Fruit fly (Drosophila melanogaster) whole organism, pupa: ENCODE results near the gene Klp98A.

ENCODE experiments used
- CG10348 ChIP-seq: fragments of 200-800 bp; sonication (Bioruptor generic); IDR thresholded peaks from 2 replicates; pipeline ENCODE4 v1.3.6; 2022; ENCODE audit warnings: missing biosample characterization, missing genetic modification characterization
- CG12605 ChIP-seq: fragments of 200-800 bp; sonication (Bioruptor generic); IDR thresholded peaks from 2 replicates; pipeline ENCODE4 v1.3.6; 2022; ENCODE audit warnings: missing biosample characterization, missing genetic modification characterization
- CG13204 ChIP-seq: fragments of 200-800 bp; sonication (Bioruptor generic); optimal IDR thresholded peaks from 2 replicates; lab custom pipeline; 2018; ENCODE audit warnings: missing biosample characterization, mild to moderate bottlenecking, missing genetic modification characterization, moderate library complexity
- CG14655 ChIP-seq: fragments of 200-800 bp; sonication (Bioruptor generic); optimal IDR thresholded peaks from 3 replicates; lab custom pipeline; 2017; ENCODE audit warnings: mild to moderate bottlenecking, missing biosample characterization, missing genetic modification reagents, missing genetic modification characterization
- CG15710 ChIP-seq: fragments of 200-800 bp; sonication (Bioruptor generic); optimal IDR thresholded peaks from 2 replicates; lab custom pipeline; 2018; ENCODE audit warnings: missing biosample characterization, mild to moderate bottlenecking, missing genetic modification characterization, moderate library complexity
- CG17806 ChIP-seq: fragments of 200-800 bp; sonication (Bioruptor generic); optimal IDR thresholded peaks from 2 replicates; lab custom pipeline; 2018; ENCODE audit warnings: missing biosample characterization, mild to moderate bottlenecking, missing genetic modification characterization, moderate library complexity
- CG32121 ChIP-seq: fragments of 200-800 bp; sonication (Bioruptor generic); IDR thresholded peaks from 2 replicates; pipeline ENCODE4 v1.3.6; 2022; ENCODE audit warnings: missing biosample characterization, missing genetic modification characterization
- CG34367 ChIP-seq: fragments of 200-800 bp; sonication (Bioruptor generic); optimal IDR thresholded peaks from 2 replicates; lab custom pipeline; 2018; ENCODE audit warnings: missing biosample characterization, mild to moderate bottlenecking, missing genetic modification characterization
- CG4496 ChIP-seq: fragments of 200-800 bp; sonication (Bioruptor generic); IDR thresholded peaks from 3 replicates; pipeline ENCODE4 v1.3.6; 2022; ENCODE audit warnings: missing biosample characterization, missing genetic modification characterization
- CG8159 ChIP-seq: fragments of 200-800 bp; sonication (Bioruptor generic); optimal IDR thresholded peaks from 3 replicates; lab custom pipeline; 2018; ENCODE audit warnings: missing biosample characterization, mild to moderate bottlenecking, missing genetic modification characterization, moderate library complexity
- CG8301 ChIP-seq: fragments of 200-800 bp; sonication (Bioruptor generic); optimal IDR thresholded peaks from 2 replicates; lab custom pipeline; 2018; ENCODE audit warnings: missing biosample characterization, mild to moderate bottlenecking, missing genetic modification characterization
- CG9948 ChIP-seq: fragments of 200-800 bp; sonication (Bioruptor generic); optimal IDR thresholded peaks from 2 replicates; lab custom pipeline; 2018; ENCODE audit warnings: missing biosample characterization, mild to moderate bottlenecking, missing genetic modification characterization, moderate library complexity
- D1 ChIP-seq: fragments of 200-800 bp; sonication (Bioruptor generic); optimal IDR thresholded peaks from 2 replicates; lab custom pipeline; 2018; ENCODE audit warnings: missing biosample characterization, mild to moderate bottlenecking, missing genetic modification characterization, moderate library complexity
- EcR ChIP-seq: fragments of 200-800 bp; sonication (Bioruptor generic); optimal IDR thresholded peaks from 3 replicates; lab custom pipeline; 2019; ENCODE audit warnings: missing biosample characterization, missing genetic modification characterization, mild to moderate bottlenecking, moderate library complexity, missing genetic modification reagents
- Ets98B ChIP-seq: fragments of 200-800 bp; sonication (Bioruptor generic); IDR thresholded peaks from 2 replicates; pipeline ENCODE4 v1.3.6; 2022; ENCODE audit warnings: missing biosample characterization, missing genetic modification characterization
- Pif1A ChIP-seq: fragments of 200-800 bp; sonication (Bioruptor generic); optimal IDR thresholded peaks from 3 replicates; lab custom pipeline; 2016; ENCODE audit warnings: missing biosample characterization, missing genetic modification characterization
- Pif1B ChIP-seq: fragments of 200-800 bp; sonication (Bioruptor generic); optimal IDR thresholded peaks from 3 replicates; lab custom pipeline; 2016; ENCODE audit warnings: missing biosample characterization, missing genetic modification characterization
- Snoo ChIP-seq: fragments of 200-800 bp; sonication (Bioruptor generic); optimal IDR thresholded peaks from 3 replicates; lab custom pipeline; 2017; ENCODE audit warnings: missing biosample characterization, mild to moderate bottlenecking, missing genetic modification characterization, inconsistent platforms
- fd96Ca ChIP-seq: fragments of 200-800 bp; sonication (Bioruptor generic); IDR thresholded peaks from 3 replicates; pipeline ENCODE4 v1.3.6; 2022; ENCODE audit warnings: missing biosample characterization, missing genetic modification characterization
- gl ChIP-seq: fragments of 200-800 bp; sonication (Bioruptor generic); optimal IDR thresholded peaks from 2 replicates; lab custom pipeline; 2018; ENCODE audit warnings: missing biosample characterization, mild to moderate bottlenecking, missing genetic modification characterization
- rn ChIP-seq: fragments of 200-800 bp; sonication (Bioruptor generic); IDR thresholded peaks from 2 replicates; pipeline ENCODE4 v1.3.6; 2022; ENCODE audit warnings: missing biosample characterization, missing genetic modification characterization

Klp98A gene

DNA sequence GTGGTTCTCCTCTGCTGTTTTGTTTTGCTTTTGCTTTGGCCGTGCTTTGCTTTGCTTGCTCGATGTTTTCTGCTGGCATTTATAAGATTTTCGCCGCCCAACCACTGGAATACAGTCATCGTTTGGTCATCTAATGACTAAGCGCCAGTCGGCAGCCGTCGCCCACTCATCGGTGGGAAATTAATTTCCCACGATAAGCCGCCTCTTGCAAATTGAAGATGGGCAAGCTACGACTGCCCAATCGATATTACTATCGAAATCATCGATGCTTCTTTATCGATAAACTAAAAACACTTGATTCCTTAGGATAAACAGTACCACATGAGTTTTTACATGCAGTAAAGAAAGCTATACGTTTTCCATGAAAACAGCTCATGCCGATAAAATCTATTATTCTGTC is 11.7 kb upstream of the Klp98A start:
- TF ChIP-seq fd96Ca (GFP tag; lab: Robert Waterston, UW) = no peak
- TF ChIP-seq CG13204 (GFP tag; lab: Kevin White, UChicago) = no peak
- TF ChIP-seq CG12605 (GFP tag; lab: Robert Waterston, UW) = no peak

DNA sequence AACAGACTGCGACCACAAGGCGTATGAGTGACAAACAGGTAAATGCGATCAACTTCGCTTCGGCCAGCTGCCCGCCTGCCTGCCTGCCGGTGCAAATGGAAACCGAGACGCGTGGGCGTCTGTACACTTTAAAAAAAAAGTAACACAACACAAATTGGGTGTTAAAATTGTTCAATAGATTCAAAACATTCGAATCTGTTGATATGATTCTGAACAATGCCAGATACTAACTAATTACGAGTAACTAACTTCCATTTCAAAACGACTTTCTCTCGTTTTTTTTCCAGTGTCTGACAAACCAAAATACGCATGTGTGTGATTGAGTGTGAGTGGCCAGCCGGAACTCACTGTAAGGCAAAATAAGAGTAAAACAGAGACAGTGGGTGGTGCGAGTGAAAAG is 10.8 kb upstream of the Klp98A start:
- TF ChIP-seq Ets98B (peak; percentile 97), CG8159 (tag; lab: Kevin White, UChicago) (peak; percentile 82), CG32121 (peak; percentile 97), D1 (tag; lab: Kevin White, UChicago) (no peak), CG14655 (no peak), CG12605 (GFP tag; lab: Robert Waterston, UW) (peak; percentile 88), EcR (peak; percentile 16), CG13204 (GFP tag; lab: Kevin White, UChicago) (no peak), CG4496 (peak; percentile 96), Pif1A (GFP tag; lab: Kevin White, UChicago) (peak; percentile 95), gl (tag; lab: Kevin White, UChicago) (peak; percentile 57), rn (GFP tag; lab: Robert Waterston, UW) (peak; percentile 93), Snoo (tag; lab: Kevin White, UChicago) (peak; percentile 88), Pif1B (peak; percentile 90), CG15710 (peak; percentile 70), CG17806 (tag; lab: Kevin White, UChicago) (peak; percentile 75), CG9948 (tag; lab: Kevin White, UChicago) (peak; percentile 68), CG10348 (peak; percentile 89), CG34367 (no peak), fd96Ca (GFP tag; lab: Robert Waterston, UW) (peak; percentile 97), CG8301 (peak; percentile 94)

DNA sequence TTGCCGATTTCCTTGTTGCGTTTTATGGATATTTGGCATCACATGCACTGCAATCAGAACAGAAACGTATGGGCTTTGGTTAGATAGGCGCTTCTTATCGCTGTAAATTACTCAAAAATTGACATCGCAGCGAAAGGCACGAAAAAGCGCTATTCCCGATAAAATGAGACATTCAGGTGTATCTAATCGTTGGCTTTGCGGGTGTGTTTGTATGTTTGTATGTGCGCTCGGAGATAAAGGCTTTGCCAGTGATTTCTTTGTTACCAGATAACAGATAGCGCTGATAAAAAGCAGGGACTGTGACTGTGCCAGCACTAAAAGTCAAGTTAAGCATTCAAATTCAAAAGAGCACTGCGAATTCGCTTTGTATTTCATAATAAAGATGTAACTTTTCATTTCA is 9.6 kb upstream of the Klp98A start:
- TF ChIP-seq CG12605 (GFP tag; lab: Robert Waterston, UW) = no peak
- no peak for TF ChIP-seq Pif1B
- TF ChIP-seq CG15710 = no peak
- no peak for TF ChIP-seq CG13204 (GFP tag; lab: Kevin White, UChicago)
- no peak for TF ChIP-seq Pif1A (GFP tag; lab: Kevin White, UChicago)

dm6 chr3R:27561114-27561513 is 2.2 kb upstream of the Klp98A start, which contains the start of gene CG5646:
Gene CG5646 (minus strand): TSS chr3R:27561319.
- TF ChIP-seq CG4496 (peak; percentile 67; the same call in 2 of the 3 replicates), CG12605 (GFP tag; lab: Robert Waterston, UW) (0 out of 2 replicates have a peak, but pooled peaks have one; percentile 33), fd96Ca (GFP tag; lab: Robert Waterston, UW) (peak; percentile 67; the same call in 2 of the 3 replicates), CG32121 (peak; percentile 76), CG9948 (tag; lab: Kevin White, UChicago) (no peak), Ets98B (peak; percentile 66; the same call in 1 of the 2 replicates), D1 (tag; lab: Kevin White, UChicago) (no peak)
- TF ChIP-seq, all 21 proteins: peak for 5

- TF ChIP-seq CG8301 (no peak), CG17806 (tag; lab: Kevin White, UChicago) (peak; percentile 6), CG13204 (GFP tag; lab: Kevin White, UChicago) (no peak), Ets98B (no peak), D1 (tag; lab: Kevin White, UChicago) (no peak), Snoo (tag; lab: Kevin White, UChicago) (no peak), CG4496 (no peak), CG15710 (no peak), CG14655 (no peak), CG32121 (no peak), CG9948 (tag; lab: Kevin White, UChicago) (peak; percentile 26)
Observed at dm6 chr3R:27557970-27558659, 830 bp downstream of the Klp98A start.

DNA sequence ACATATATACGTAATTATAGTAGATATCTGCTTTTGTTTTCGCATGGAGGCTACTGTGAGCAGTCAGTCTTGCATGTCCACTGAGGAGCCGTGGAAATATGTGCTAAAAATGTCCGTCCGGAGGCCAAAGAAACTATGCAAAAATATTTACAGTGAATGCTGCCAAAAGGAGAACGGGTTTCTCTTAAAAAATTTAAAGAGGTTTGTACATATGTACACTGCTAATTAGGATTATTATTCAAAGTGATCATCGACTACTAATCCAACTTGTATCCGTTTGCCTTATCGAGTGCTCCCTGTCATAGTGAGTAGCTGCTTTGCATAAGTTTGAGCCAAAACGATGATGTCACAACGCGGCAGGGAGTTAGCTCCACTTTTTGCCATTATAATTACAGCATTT is 2.0 kb downstream of the Klp98A start:
- no peak for TF ChIP-seq CG9948 (tag; lab: Kevin White, UChicago)
- TF ChIP-seq CG8159 (tag; lab: Kevin White, UChicago) = peak; percentile 44
- peak; percentile 25 for TF ChIP-seq CG15710
- TF ChIP-seq fd96Ca (GFP tag; lab: Robert Waterston, UW) = peak; percentile 88
- TF ChIP-seq rn (GFP tag; lab: Robert Waterston, UW) = peak; percentile 53
- TF ChIP-seq CG10348 = peak; percentile 54; the same call in 1 of the 2 replicates
- TF ChIP-seq CG8301 = peak; percentile 59
- TF ChIP-seq CG12605 (GFP tag; lab: Robert Waterston, UW) = peak; percentile 74
- peak; percentile 86 for TF ChIP-seq CG4496
- peak; percentile 34 for TF ChIP-seq CG17806 (tag; lab: Kevin White, UChicago)
- peak; percentile 36 for TF ChIP-seq Pif1B
- TF ChIP-seq Snoo (tag; lab: Kevin White, UChicago) = peak; percentile 10
- TF ChIP-seq Pif1A (GFP tag; lab: Kevin White, UChicago) = peak; percentile 54
- TF ChIP-seq CG32121 = peak; percentile 84
- TF ChIP-seq CG14655 = no peak
- TF ChIP-seq gl (tag; lab: Kevin White, UChicago) = no peak
- TF ChIP-seq Ets98B = peak; percentile 84
- no peak for TF ChIP-seq CG34367
- TF ChIP-seq, all 21 proteins: peak for 14
